Worm (Caenorhabditis elegans): Measurements from ENCODE around the gene C24D10.5.
A peak's percentile ranks its signal among the peaks of the same experiment; 100 is the strongest.

Gene C24D10.5

ce11 chrIV:5101945-5102344 is 47.9 kb upstream of the C24D10.5 start:
- no peak for TF ChIP-seq crh-2 (tag; optimal IDR thresholded peaks at IDR 0.05)
- no peak for TF ChIP-seq nhr-77 (tag; optimal IDR thresholded peaks at IDR 0.05)
- TF ChIP-seq nhr-129 (tag; optimal IDR thresholded peaks at IDR 0.05): no peak
- TF ChIP-seq ZK546.5 (tag; optimal IDR thresholded peaks at IDR 0.05): no peak
- TF ChIP-seq alr-1 (tag; optimal IDR thresholded peaks at IDR 0.05): no peak
- no peak for TF ChIP-seq nhr-11 (tag; optimal IDR thresholded peaks at IDR 0.05)
- TF ChIP-seq dmd-4 (tag; optimal IDR thresholded peaks at IDR 0.05): no peak
- TF ChIP-seq sem-4 (tag; optimal IDR thresholded peaks at IDR 0.05): no peak
- TF ChIP-seq ztf-11 (tag; optimal IDR thresholded peaks at IDR 0.05): no peak
- no peak for TF ChIP-seq peb-1 (tag; optimal IDR thresholded peaks at IDR 0.05)
- TF ChIP-seq ztf-1 (GFP tag; conservative IDR thresholded peaks at IDR 0.05): no peak
- TF ChIP-seq lin-11 (tag; optimal IDR thresholded peaks at IDR 0.05): no peak

DNA sequence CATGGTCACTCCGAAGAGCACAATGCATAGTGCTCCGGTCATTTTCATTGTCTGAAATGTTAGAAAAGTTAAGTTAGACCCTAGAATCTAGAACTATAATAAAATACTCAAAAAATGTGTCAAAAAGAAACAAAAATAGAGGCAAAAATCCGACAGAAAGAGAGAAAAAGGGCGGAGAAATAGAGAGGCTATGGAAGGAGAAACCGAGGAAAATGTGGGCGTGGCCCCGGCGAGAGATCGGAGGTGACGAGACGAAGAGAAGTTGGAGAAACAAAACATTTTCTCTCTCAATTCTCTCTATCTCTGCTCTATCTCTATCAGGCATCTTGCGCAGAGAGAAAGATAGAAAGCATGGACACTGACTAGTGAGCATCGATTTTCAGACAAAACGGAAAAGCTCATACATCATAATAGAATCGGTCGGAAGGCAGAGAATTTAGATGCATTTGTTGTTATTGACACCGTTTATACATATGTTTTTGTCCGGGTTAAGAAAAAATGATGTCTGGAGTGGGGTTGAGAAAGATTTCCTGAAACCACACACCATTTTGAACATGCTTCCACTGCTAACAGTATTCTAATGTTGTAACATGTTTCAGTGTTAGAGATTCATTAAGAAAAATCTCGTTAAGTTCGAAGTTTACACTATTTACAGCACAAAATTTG is 46.5 kb upstream of the C24D10.5 start, which contains the start of gene C02B10.3:
Gene C02B10.3, minus strand, starts transcription at position 51 of the 666 bp plus-strand sequence.
- TF ChIP-seq mdl-1 (tag; optimal IDR thresholded peaks at IDR 0.05): peak in 1 of 2 experiments; percentile 39
- peak; percentile 24 for TF ChIP-seq F13H6.1 (tag; optimal IDR thresholded peaks at IDR 0.05)
- TF ChIP-seq nhr-129 (tag; optimal IDR thresholded peaks at IDR 0.05): peak; percentile 50
- TF ChIP-seq nhr-25 (tag; optimal IDR thresholded peaks at IDR 0.05): no peak
- peak; percentile 7 for TF ChIP-seq lin-13 (GFP tag; optimal IDR thresholded peaks at IDR 0.05)
- no peak for TF ChIP-seq mab-5 (tag; optimal IDR thresholded peaks at IDR 0.05)
- no peak for TF ChIP-seq fos-1 (tag; optimal IDR thresholded peaks at IDR 0.05)
- TF ChIP-seq sma-9 (GFP tag; optimal IDR thresholded peaks at IDR 0.05): peak; percentile 60
- TF ChIP-seq sma-9 (tag; optimal IDR thresholded peaks at IDR 0.05): no peak
- TF ChIP-seq unc-55 (GFP tag; optimal IDR thresholded peaks at IDR 0.05): peak; percentile 97
- no peak for TF ChIP-seq peb-1 (tag; optimal IDR thresholded peaks at IDR 0.05)
- TF ChIP-seq crh-2 (tag; optimal IDR thresholded peaks at IDR 0.05): peak; percentile 48
- TF ChIP-seq lin-11 (tag; optimal IDR thresholded peaks at IDR 0.05): peak; percentile 18
- peak in 1 of 2 experiments; percentile 68 for TF ChIP-seq lsy-2 (tag; optimal IDR thresholded peaks at IDR 0.05)
- no peak for TF ChIP-seq gmeb-1 (tag; optimal IDR thresholded peaks at IDR 0.05)
- TF ChIP-seq zag-1 (tag; optimal IDR thresholded peaks at IDR 0.05): no peak
- TF ChIP-seq nhr-237 (tag; optimal IDR thresholded peaks at IDR 0.05): no peak
- peak; percentile 57 for TF ChIP-seq C34F6.9 (tag; optimal IDR thresholded peaks at IDR 0.05)

DNA sequence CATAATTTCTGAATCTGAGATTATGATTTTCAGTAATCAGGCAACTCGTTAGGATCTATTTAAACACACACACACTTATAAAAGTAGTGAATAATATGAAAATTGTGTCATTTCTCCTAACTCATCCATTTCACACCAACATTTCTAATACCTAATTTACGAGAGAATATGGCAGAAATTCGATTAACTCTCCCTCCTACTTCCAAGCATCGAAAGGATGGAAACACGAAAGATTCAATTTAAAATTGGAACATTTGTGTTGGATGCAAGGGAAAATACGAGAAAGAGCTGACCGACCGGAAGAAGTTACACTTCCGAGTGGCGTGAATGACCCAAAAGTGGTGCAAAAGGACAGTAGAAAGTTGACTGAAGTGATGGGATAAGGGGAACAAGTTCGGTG is 40.9 kb upstream of the C24D10.5 start:
- TF ChIP-seq fos-1 (tag; optimal IDR thresholded peaks at IDR 0.05) (no peak), sem-4 (tag; optimal IDR thresholded peaks at IDR 0.05) (peak; percentile 20)

ce11 chrIV:5109943-5110342 is 40.0 kb upstream of the C24D10.5 start:
- TF ChIP-seq lin-11 (tag; optimal IDR thresholded peaks at IDR 0.05) (no peak), unc-39 (tag; optimal IDR thresholded peaks at IDR 0.05) (no peak), ceh-82 (tag; optimal IDR thresholded peaks at IDR 0.05) (no peak), nhr-11 (tag; optimal IDR thresholded peaks at IDR 0.05) (no peak), crh-2 (tag; optimal IDR thresholded peaks at IDR 0.05) (no peak), nhr-237 (tag; optimal IDR thresholded peaks at IDR 0.05) (no peak), dmd-4 (tag; optimal IDR thresholded peaks at IDR 0.05) (no peak), gmeb-1 (tag; optimal IDR thresholded peaks at IDR 0.05) (no peak), ZK546.5 (tag; optimal IDR thresholded peaks at IDR 0.05) (no peak), unc-62 (GFP tag; optimal IDR thresholded peaks at IDR 0.05) (no peak), nhr-25 (tag; optimal IDR thresholded peaks at IDR 0.05) (no peak), elt-1 (tag; optimal IDR thresholded peaks at IDR 0.05) (no peak), nhr-12 (tag; optimal IDR thresholded peaks at IDR 0.05) (no peak), sma-9 (GFP tag; optimal IDR thresholded peaks at IDR 0.05) (no peak), sma-9 (tag; optimal IDR thresholded peaks at IDR 0.05) (no peak), nhr-6 (tag; optimal IDR thresholded peaks at IDR 0.05) (no peak)

ce11 chrIV:5110391-5110930 is 39.4 kb upstream of the C24D10.5 start:
- TF ChIP-seq mdl-1 (tag; optimal IDR thresholded peaks at IDR 0.05): peak in 1 of 2 experiments; percentile 50
- TF ChIP-seq elt-3 (tag; optimal IDR thresholded peaks at IDR 0.05): no peak

Measured in whole organism, L2 larva.